Worm (Caenorhabditis elegans): ENCODE measurements around the gene cyp-33C2.

DNA sequence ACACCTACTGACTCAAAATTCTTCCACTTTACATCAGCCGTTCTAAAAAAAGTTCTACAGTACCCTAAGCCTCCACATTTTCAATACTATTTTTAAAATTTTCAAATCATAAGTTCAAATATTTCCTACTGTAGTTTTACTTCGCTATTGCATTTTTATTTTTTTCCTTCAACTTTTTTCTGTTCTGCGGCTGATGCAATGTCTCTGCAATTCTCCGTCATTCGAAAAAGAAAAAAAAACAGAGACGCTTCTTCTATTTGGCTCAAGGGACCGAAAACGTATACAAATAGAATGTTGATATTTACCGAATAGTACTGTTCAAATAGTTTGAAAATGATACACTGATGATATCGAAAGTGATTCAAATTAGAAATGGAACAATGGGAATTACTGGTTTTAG lies 45.0 kb upstream of the cyp-33C2 start:
- no peak for TF ChIP-seq ces-1 (GFP tag; optimal IDR thresholded peaks at IDR 0.05)
- TF ChIP-seq unc-62 (GFP tag; optimal IDR thresholded peaks at IDR 0.05) = no peak
- TF ChIP-seq mep-1 (tag; optimal IDR thresholded peaks at IDR 0.05) = no peak
- TF ChIP-seq unc-120 (tag; optimal IDR thresholded peaks at IDR 0.05; ENCODE audit: poor library complexity, severe bottlenecking) = no peak
- TF ChIP-seq pha-4 (tag; optimal IDR thresholded peaks at IDR 0.05) = no peak

All from whole organism, mixed stage, embryonic.